Fruit fly (Drosophila melanogaster): ENCODE results near the gene COX8.

Gene COX8

DNA sequence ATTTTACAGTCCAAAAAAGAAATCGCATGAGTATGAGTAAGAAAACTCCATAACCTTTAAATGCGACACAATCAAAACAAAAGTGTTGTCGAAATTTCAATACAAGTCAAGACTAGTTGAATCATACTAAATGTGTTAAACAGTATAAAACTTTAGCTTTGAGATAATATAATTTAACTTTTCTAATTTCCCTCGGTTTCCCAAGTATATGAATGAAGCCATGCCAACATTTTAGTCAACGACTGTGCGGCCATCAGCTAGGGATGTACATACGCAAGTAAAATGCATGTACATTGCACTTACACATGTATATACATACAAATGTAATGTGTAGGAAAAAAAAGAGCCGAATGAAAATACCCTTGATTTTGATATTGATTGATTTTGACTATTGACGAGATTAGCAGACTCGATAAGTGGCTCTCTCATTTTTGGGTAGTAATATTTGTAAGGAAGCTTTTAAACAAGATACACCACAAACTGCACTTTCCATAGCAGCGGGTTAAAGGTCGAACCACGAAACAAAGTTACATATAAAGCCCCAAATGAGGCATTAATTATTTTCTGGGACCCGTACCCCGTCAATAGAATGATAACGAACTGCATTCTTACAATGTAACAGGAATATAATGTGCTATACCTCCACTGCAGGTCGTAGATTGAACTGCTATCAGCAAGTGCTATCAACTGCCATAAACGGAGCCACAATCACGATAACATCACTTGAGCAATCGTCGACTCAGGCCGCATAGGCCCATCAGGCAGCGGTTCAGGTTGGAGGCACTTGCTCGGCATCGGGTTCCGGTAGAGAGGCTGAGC lies 15.0 kb downstream of the COX8 start:
- no peak for TF ChIP-seq Trl (optimal IDR thresholded peaks at IDR 0.05)
- no peak for TF ChIP-seq Trl (GFP tag; optimal IDR thresholded peaks at IDR 0.05)
- no peak for TF ChIP-seq CG8281 (tag; optimal IDR thresholded peaks at IDR 0.05)
- TF ChIP-seq CG4707 (GFP tag; optimal IDR thresholded peaks at IDR 0.05) = no peak
- TF ChIP-seq CG8359 (GFP tag; optimal IDR thresholded peaks at IDR 0.05; ENCODE audit: borderline replicate concordance) = no peak
- TF ChIP-seq CG17361 (GFP tag; IDR thresholded peaks at IDR 0.05) = 0 out of 3 replicates have a peak, but pooled peaks have one; percentile 35
- no peak for TF ChIP-seq CG10565 (GFP tag; optimal IDR thresholded peaks at IDR 0.05)
- TF ChIP-seq CkIIα-i1 (GFP tag; IDR thresholded peaks at IDR 0.05) = no peak
- peak; percentile 96 for TF ChIP-seq CG15073 (GFP tag; optimal IDR thresholded peaks at IDR 0.05)
- TF ChIP-seq ERR (GFP tag; optimal IDR thresholded peaks at IDR 0.05) = no peak
- no peak for TF ChIP-seq CG15011 (GFP tag; optimal IDR thresholded peaks at IDR 0.05)
- no peak for TF ChIP-seq nerfin-1 (tag; optimal IDR thresholded peaks at IDR 0.05)
- no peak for TF ChIP-seq D19B (GFP tag; optimal IDR thresholded peaks at IDR 0.05)
- TF ChIP-seq CG17385 (GFP tag; optimal IDR thresholded peaks at IDR 0.05) = no peak
- peak in 1 of 2 experiments; percentile 97 for TF ChIP-seq Hr78 (GFP tag; optimal IDR thresholded peaks at IDR 0.05)
- no peak for TF ChIP-seq CrebB (tag; optimal IDR thresholded peaks at IDR 0.05)
- no peak for TF ChIP-seq CG18764 (GFP tag; optimal IDR thresholded peaks at IDR 0.05)
- no peak for TF ChIP-seq zen2 (GFP tag; IDR thresholded peaks at IDR 0.05; ENCODE audit: partially characterized antibody)
- TF ChIP-seq CG14667 (GFP tag; IDR thresholded peaks at IDR 0.05) = no peak
- TF ChIP-seq slp2 (GFP tag; optimal IDR thresholded peaks at IDR 0.05) = no peak
- TF ChIP-seq sima (GFP tag; optimal IDR thresholded peaks at IDR 0.05) = no peak
- TF ChIP-seq trem (tag; optimal IDR thresholded peaks at IDR 0.05) = no peak
- peak; percentile 12 for TF ChIP-seq CG18262 (tag; optimal IDR thresholded peaks at IDR 0.05)
- no peak for TF ChIP-seq Rfx (GFP tag; IDR thresholded peaks at IDR 0.05)
- no peak for TF ChIP-seq wek (GFP tag; optimal IDR thresholded peaks at IDR 0.05)
- no peak for TF ChIP-seq lmd (GFP tag; IDR thresholded peaks at IDR 0.05)
- TF ChIP-seq Doc3 (GFP tag; IDR thresholded peaks at IDR 0.05; ENCODE audit: partially characterized antibody) = no peak
- TF ChIP-seq CG4854 (GFP tag; optimal IDR thresholded peaks at IDR 0.05) = no peak
- no peak for TF ChIP-seq lola (GFP tag; optimal IDR thresholded peaks at IDR 0.05)
- peak; percentile 26 for TF ChIP-seq CG2875 (GFP tag; optimal IDR thresholded peaks at IDR 0.05)
- no peak for TF ChIP-seq tna (GFP tag; IDR thresholded peaks at IDR 0.05; ENCODE audit: partially characterized antibody)
- no peak for TF ChIP-seq al (GFP tag; IDR thresholded peaks at IDR 0.05)
- peak; percentile 4 for TF ChIP-seq pho (GFP tag; optimal IDR thresholded peaks at IDR 0.05)
- peak; percentile 16 for TF ChIP-seq CG4424 (GFP tag; optimal IDR thresholded peaks at IDR 0.05)
- peak; percentile 56 for TF ChIP-seq Drgx (GFP tag; IDR thresholded peaks at IDR 0.05)
- TF ChIP-seq Med (GFP tag) = peak; percentile 22
- 0 out of 3 replicates have a peak, but pooled peaks have one; percentile 20 for TF ChIP-seq CG2199 (GFP tag; IDR thresholded peaks at IDR 0.05)
- TF ChIP-seq Sry-δ (GFP tag; optimal IDR thresholded peaks at IDR 0.05) = no peak
- peak; percentile 77 for TF ChIP-seq sens (GFP tag)
- TF ChIP-seq Camta (GFP tag; optimal IDR thresholded peaks at IDR 0.05) = no peak
- no peak for TF ChIP-seq Lhr (GFP tag; optimal IDR thresholded peaks at IDR 0.05)
- TF ChIP-seq CG5180 (GFP tag; optimal IDR thresholded peaks at IDR 0.05) = no peak
- no peak for TF ChIP-seq Dp (GFP tag; optimal IDR thresholded peaks at IDR 0.05)
- no peak for TF ChIP-seq Dfd (GFP tag; optimal IDR thresholded peaks at IDR 0.05)
- TF ChIP-seq CG10979 (tag; optimal IDR thresholded peaks at IDR 0.05) = peak; percentile 33
- peak; percentile 38 for TF ChIP-seq CG2712 (tag; optimal IDR thresholded peaks at IDR 0.05)
- TF ChIP-seq rib (GFP tag; IDR thresholded peaks at IDR 0.05) = no peak
- TF ChIP-seq CG12744 (GFP tag; optimal IDR thresholded peaks at IDR 0.05) = no peak
- no peak for TF ChIP-seq CTCF (GFP tag; optimal IDR thresholded peaks at IDR 0.05)
- TF ChIP-seq CG16863 (GFP tag; optimal IDR thresholded peaks at IDR 0.05) = no peak

Data from whole organism, embryonic.